Worm (Caenorhabditis elegans): ENCODE measurements around the gene unc-116.
"Not testable (repeated sequence)": the region's sequence is repeated elsewhere in the genome, so short reads cannot be mapped to it uniquely, and the experiment has no call there.

Gene unc-116

DNA sequence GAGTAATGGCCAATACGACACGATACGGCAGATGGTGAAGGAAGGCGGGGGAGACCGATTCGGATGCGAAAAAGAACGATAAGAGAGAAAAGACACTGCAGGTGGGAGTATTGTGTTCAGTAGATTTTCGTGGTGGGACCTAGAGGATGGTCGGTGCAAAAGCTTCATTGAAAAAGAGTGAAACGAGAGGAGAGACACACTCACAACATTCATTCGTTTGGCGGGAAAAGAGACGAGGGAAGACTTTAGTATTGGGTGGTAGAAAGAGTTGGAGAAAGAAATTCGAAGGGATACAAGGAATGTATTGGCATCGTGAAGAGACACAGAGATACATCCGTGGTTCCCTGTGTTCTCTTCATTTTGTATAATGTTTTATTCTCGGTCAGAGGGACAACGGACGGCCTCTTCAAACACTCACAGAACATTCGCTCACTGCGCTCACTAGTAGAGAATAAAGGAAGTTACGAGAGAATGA is 1.5 kb upstream of the unc-116 start (continued):
- TF ChIP-seq Y67H2A.10 (GFP tag; conservative IDR thresholded peaks at IDR 0.05) (no peak), ceh-79 (tag; optimal IDR thresholded peaks at IDR 0.05) (no peak), tlf-1 (GFP tag; optimal IDR thresholded peaks at IDR 0.05) (peak; percentile 2), F37B4.10 (GFP tag; IDR thresholded peaks at IDR 0.05) (no peak), unc-62 (GFP tag; optimal IDR thresholded peaks at IDR 0.05) (no peak)

DNA sequence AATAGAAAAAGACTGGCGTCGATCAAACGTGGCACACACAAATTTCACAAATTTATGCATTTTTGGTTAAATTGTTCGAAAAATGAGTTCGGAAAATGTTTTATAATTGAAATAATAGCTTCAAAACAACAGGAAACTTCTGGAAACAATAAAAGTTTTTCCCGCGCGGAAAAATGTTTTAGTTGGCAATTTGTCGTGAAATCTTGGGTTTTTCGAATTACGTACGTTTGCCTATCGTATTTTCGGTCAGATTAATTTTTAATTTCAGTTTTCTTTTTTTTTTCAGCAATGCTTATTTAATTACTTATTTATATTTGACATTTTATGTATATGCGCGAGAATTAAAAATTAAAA is 465 bp upstream of the unc-116 start:
- TF ChIP-seq madf-8 (GFP tag; conservative IDR thresholded peaks at IDR 0.05) (peak; percentile 64), nfya-1 (tag; optimal IDR thresholded peaks at IDR 0.05; ENCODE audit: borderline replicate concordance, insufficient read depth) (no peak), attf-5 (GFP tag; optimal IDR thresholded peaks at IDR 0.05) (no peak), D2030.7 (GFP tag; IDR thresholded peaks at IDR 0.05) (peak; percentile 67), T26A5.8 (tag; optimal IDR thresholded peaks at IDR 0.05) (no peak), madf-6 (GFP tag; IDR thresholded peaks at IDR 0.05) (peak; percentile 84), hsf-1 (GFP tag; IDR thresholded peaks at IDR 0.05) (peak; percentile 96), let-526 (GFP tag; IDR thresholded peaks at IDR 0.05) (no peak), C06A6.2 (GFP tag; conservative IDR thresholded peaks at IDR 0.05) (no peak), F33H1.4 (GFP tag; IDR thresholded peaks at IDR 0.05) (peak; percentile 61), lsl-1 (GFP tag; optimal IDR thresholded peaks at IDR 0.05) (peak; percentile 61), Y67H2A.10 (GFP tag; conservative IDR thresholded peaks at IDR 0.05) (no peak), xnd-1 (tag; optimal IDR thresholded peaks at IDR 0.05) (peak; percentile 15), nhr-80 (tag; optimal IDR thresholded peaks at IDR 0.05) (no peak), ztf-18 (tag; optimal IDR thresholded peaks at IDR 0.05) (no peak), ceh-91 (GFP tag; IDR thresholded peaks at IDR 0.05) (peak; percentile 58; the same call in 1 of the 2 replicates), lin-54 (GFP tag; optimal IDR thresholded peaks at IDR 0.05) (peak; percentile 9), efl-1 (GFP tag; optimal IDR thresholded peaks at IDR 0.05) (peak; percentile 85), B0019.2 (GFP tag; conservative IDR thresholded peaks at IDR 0.05) (peak; percentile 70), lsy-27 (tag; optimal IDR thresholded peaks at IDR 0.05; ENCODE audit: borderline replicate concordance, insufficient read depth) (no peak), dpl-1 (GFP tag; optimal IDR thresholded peaks at IDR 0.05) (peak; percentile 73)

ce11 chrIII:8347822-8348221 is 7.2 kb downstream of the unc-116 start, which contains the start of gene clc-29:
Gene clc-29 (minus strand): TSS chrIII:8347922.
- TF ChIP-seq tlf-1 (GFP tag; optimal IDR thresholded peaks at IDR 0.05); lin-26 (GFP tag; IDR thresholded peaks at IDR 0.05); snpc-4 (GFP tag; optimal IDR thresholded peaks at IDR 0.05); snpc-4 (tag; optimal IDR thresholded peaks at IDR 0.05): not testable (repeated sequence)

DNA sequence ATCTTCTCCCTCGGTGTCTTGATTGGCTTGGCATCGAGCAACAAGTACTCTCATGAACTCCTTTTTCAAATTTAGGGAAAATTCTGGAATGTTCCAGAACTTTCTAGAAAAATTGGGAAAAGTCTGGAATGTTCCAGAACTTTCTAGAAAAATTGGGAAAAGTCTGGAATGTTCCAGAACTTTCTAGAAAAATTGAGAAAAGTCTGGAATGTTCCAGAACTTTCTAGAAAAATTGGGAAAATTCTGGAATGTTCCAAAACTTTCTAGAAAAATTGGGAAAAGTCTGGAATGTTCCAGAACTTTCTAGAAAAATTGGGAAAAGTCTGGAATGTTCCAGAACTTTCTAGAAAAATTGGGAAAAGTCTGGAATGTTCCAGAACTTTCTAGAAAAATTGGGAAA is 10.7 kb downstream of the unc-116 start, which contains the start of gene ZC262.7:
Gene ZC262.7 (minus strand): TSS at position 54 of the 400 bp plus-strand sequence.
- peak; percentile 83 for TF ChIP-seq D2030.7 (GFP tag; IDR thresholded peaks at IDR 0.05)
- peak; percentile 88 for TF ChIP-seq pbrm-1 (GFP tag; IDR thresholded peaks at IDR 0.05)
- peak; percentile 52; the same call in 1 of the 2 replicates for TF ChIP-seq rcor-1 (GFP tag; IDR thresholded peaks at IDR 0.05)
- peak; percentile 98 for TF ChIP-seq dox-1 (GFP tag; IDR thresholded peaks at IDR 0.05)
- TF ChIP-seq F39B2.1 (GFP tag; IDR thresholded peaks at IDR 0.05) = peak; percentile 68; the same call in 1 of the 2 replicates
- TF ChIP-seq madf-8 (GFP tag; conservative IDR thresholded peaks at IDR 0.05) = 0 out of 2 replicates have a peak, but pooled peaks have one; percentile 15
- TF ChIP-seq ceh-58 (GFP tag; IDR thresholded peaks at IDR 0.05) = 0 out of 2 replicates have a peak, but pooled peaks have one; percentile 7
- TF ChIP-seq F33H1.4 (GFP tag; IDR thresholded peaks at IDR 0.05) = peak; percentile 35; the same call in 1 of the 2 replicates
- peak; percentile 89 for TF ChIP-seq ceh-40 (GFP tag; IDR thresholded peaks at IDR 0.05)
- peak; percentile 55; the same call in 1 of the 2 replicates for TF ChIP-seq ekl-4 (GFP tag; IDR thresholded peaks at IDR 0.05)
- peak; percentile 85; the same call in 1 of the 2 replicates for TF ChIP-seq aptf-3 (GFP tag; IDR thresholded peaks at IDR 0.05)
- peak; percentile 43; the same call in 1 of the 2 replicates for TF ChIP-seq ztf-25 (GFP tag; IDR thresholded peaks at IDR 0.05)
- peak; percentile 44 for TF ChIP-seq madf-6 (GFP tag; IDR thresholded peaks at IDR 0.05)
- peak; percentile 99 for TF ChIP-seq hsf-1 (GFP tag; IDR thresholded peaks at IDR 0.05)
- peak; percentile 77 for TF ChIP-seq egrh-3 (GFP tag; IDR thresholded peaks at IDR 0.05)
- peak; percentile 23; the same call in 1 of the 2 replicates for TF ChIP-seq mcd-1 (GFP tag; IDR thresholded peaks at IDR 0.05)
